Fruit fly (Drosophila melanogaster): Measurements from ENCODE around the gene Mnr.

DNA sequence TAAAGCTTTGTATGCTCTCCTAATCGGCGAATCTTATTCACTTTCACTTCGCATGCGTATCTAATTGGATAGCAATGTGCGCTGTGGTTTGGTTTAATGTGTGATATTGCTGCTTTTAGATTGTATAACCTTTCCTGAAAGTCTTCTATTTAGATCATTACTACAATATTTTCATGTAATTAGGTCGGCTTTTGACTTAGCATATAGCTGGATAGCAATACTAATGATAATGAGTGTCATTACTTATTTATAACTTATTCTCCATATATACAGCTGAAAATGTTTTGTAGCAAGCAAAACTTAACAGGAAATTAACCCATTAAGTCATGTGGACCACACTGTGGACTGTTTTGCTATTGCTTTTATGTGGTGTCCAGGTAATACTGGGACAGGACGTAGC lies 63.4 kb downstream of the Mnr start, which contains the start of gene CG32523:
- TF ChIP-seq Antp (GFP tag; optimal IDR thresholded peaks at IDR 0.05) = no peak
- no peak for TF ChIP-seq NK7.1 (GFP tag; optimal IDR thresholded peaks at IDR 0.05)
- no peak for TF ChIP-seq seq (GFP tag; IDR thresholded peaks at IDR 0.05)
- TF ChIP-seq caup (GFP tag; optimal IDR thresholded peaks at IDR 0.05; ENCODE audit: severe bottlenecking) = no peak
- TF ChIP-seq Gsc (GFP tag; IDR thresholded peaks at IDR 0.05) = no peak
- no peak for TF ChIP-seq CG13296 (GFP tag; optimal IDR thresholded peaks at IDR 0.05)

Data from whole organism, embryonic.